Fruit fly (Drosophila melanogaster): ENCODE data around the gene CG6204.

The CG6204 gene

DNA sequence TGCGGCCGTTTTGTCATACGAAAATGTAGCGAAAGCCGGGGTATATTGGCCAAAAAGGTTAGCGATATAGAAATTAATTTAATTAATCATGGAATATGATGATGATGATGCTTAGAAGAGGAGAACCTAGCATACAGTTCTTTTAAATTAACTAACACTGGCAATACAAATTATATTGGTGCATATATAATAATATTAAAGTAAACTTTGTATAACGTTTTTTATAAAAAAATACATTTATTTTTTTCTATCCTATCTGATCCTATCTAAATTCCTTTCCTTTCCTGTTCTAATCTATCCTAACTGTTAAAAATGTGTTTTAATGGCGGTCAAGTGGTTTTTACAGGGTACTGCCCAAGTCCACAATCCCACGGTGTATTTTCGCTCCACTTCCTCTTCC is 12.3 kb downstream of the CG6204 start (continued):
- TF ChIP-seq CG3995 (GFP tag; optimal IDR thresholded peaks at IDR 0.05) = no peak
- TF ChIP-seq shn (GFP tag; optimal IDR thresholded peaks at IDR 0.05) = no peak
- TF ChIP-seq ERR (GFP tag; optimal IDR thresholded peaks at IDR 0.05) = no peak
- TF ChIP-seq CG10979 (tag; optimal IDR thresholded peaks at IDR 0.05) = no peak
- TF ChIP-seq CG32767 (GFP tag; IDR thresholded peaks at IDR 0.05) = no peak
- TF ChIP-seq H15 (GFP tag; IDR thresholded peaks at IDR 0.05) = 0 out of 3 replicates have a peak, but pooled peaks have one; percentile 26
- TF ChIP-seq CG10565 (GFP tag; optimal IDR thresholded peaks at IDR 0.05) = no peak
- TF ChIP-seq CG17186 (GFP tag; optimal IDR thresholded peaks at IDR 0.05) = no peak
- TF ChIP-seq toy (GFP tag; IDR thresholded peaks at IDR 0.05) = no peak
- TF ChIP-seq CG10366 (GFP tag; IDR thresholded peaks at IDR 0.05) = no peak; the same call in 1 of the 2 replicates
- TF ChIP-seq slou (GFP tag; optimal IDR thresholded peaks at IDR 0.05) = no peak
- TF ChIP-seq Mad (GFP tag; optimal IDR thresholded peaks at IDR 0.05) = no peak
- TF ChIP-seq Spps (tag; optimal IDR thresholded peaks at IDR 0.05) = no peak
- TF ChIP-seq Nf-YB (GFP tag; optimal IDR thresholded peaks at IDR 0.05) = no peak
- peak; percentile 35; the same call in 2 of the 3 replicates for TF ChIP-seq row (GFP tag; IDR thresholded peaks at IDR 0.05)
- no peak for TF ChIP-seq GATAe (GFP tag; conservative IDR thresholded peaks at IDR 0.05)
- TF ChIP-seq NK7.1 (GFP tag; optimal IDR thresholded peaks at IDR 0.05) = no peak
- no peak for TF ChIP-seq Taf1 (GFP tag; IDR thresholded peaks at IDR 0.05)
- TF ChIP-seq scrt (GFP tag; optimal IDR thresholded peaks at IDR 0.05) = no peak
- peak; percentile 23 for TF ChIP-seq CG17359 (tag; optimal IDR thresholded peaks at IDR 0.05)
- TF ChIP-seq fd64A (GFP tag; optimal IDR thresholded peaks at IDR 0.05) = no peak
- no peak for TF ChIP-seq abd-A (tag; optimal IDR thresholded peaks at IDR 0.05)
- TF ChIP-seq CG11696 (GFP tag; IDR thresholded peaks at IDR 0.05) = no peak
- no peak for TF ChIP-seq Opbp (GFP tag; IDR thresholded peaks at IDR 0.05; ENCODE audit: partially characterized antibody)
- no peak for TF ChIP-seq fd102C (GFP tag; optimal IDR thresholded peaks at IDR 0.05)
- TF ChIP-seq cwo (GFP tag; optimal IDR thresholded peaks at IDR 0.05) = no peak
- no peak for TF ChIP-seq Elba2 (GFP tag; optimal IDR thresholded peaks at IDR 0.05)
- no peak for TF ChIP-seq CG30431 (GFP tag; optimal IDR thresholded peaks at IDR 0.05)
- TF ChIP-seq CG10431 (GFP tag; optimal IDR thresholded peaks at IDR 0.05) = no peak
- no peak for TF ChIP-seq bcd (GFP tag; optimal IDR thresholded peaks at IDR 0.05)
- TF ChIP-seq fru (optimal IDR thresholded peaks at IDR 0.05) = no peak
- TF ChIP-seq zfh2 (GFP tag; optimal IDR thresholded peaks at IDR 0.05) = no peak
- no peak for TF ChIP-seq CG12071 (GFP tag; optimal IDR thresholded peaks at IDR 0.05)
- TF ChIP-seq Dad (GFP tag; optimal IDR thresholded peaks at IDR 0.05) = no peak
- no peak for TF ChIP-seq BtbVII (GFP tag; optimal IDR thresholded peaks at IDR 0.05)
- TF ChIP-seq Oli (tag; optimal IDR thresholded peaks at IDR 0.05) = peak; percentile 72
- no peak for TF ChIP-seq CG4282 (GFP tag; optimal IDR thresholded peaks at IDR 0.05)
- no peak for TF ChIP-seq CG14667 (GFP tag; IDR thresholded peaks at IDR 0.05)
- no peak for TF ChIP-seq Ets65A (GFP tag)
- no peak for TF ChIP-seq CG2116 (GFP tag; optimal IDR thresholded peaks at IDR 0.05)
- no peak for TF ChIP-seq seq (GFP tag; IDR thresholded peaks at IDR 0.05)
- peak; percentile 14 for TF ChIP-seq CG5180 (GFP tag; optimal IDR thresholded peaks at IDR 0.05)
- TF ChIP-seq fu2 (GFP tag; optimal IDR thresholded peaks at IDR 0.05) = no peak
- TF ChIP-seq ttk (GFP tag; IDR thresholded peaks at IDR 0.05) = no peak
- TF ChIP-seq corto (GFP tag; optimal IDR thresholded peaks at IDR 0.05) = no peak
- no peak for TF ChIP-seq CG15073 (GFP tag; optimal IDR thresholded peaks at IDR 0.05)
- TF ChIP-seq bbx (GFP tag; IDR thresholded peaks at IDR 0.05; ENCODE audit: partially characterized antibody) = no peak
- no peak for TF ChIP-seq Doc2 (GFP tag; IDR thresholded peaks at IDR 0.05)
- peak; percentile 65 for TF ChIP-seq Sox102F (GFP tag; optimal IDR thresholded peaks at IDR 0.05)
- TF ChIP-seq CkIIα-i1 (GFP tag; IDR thresholded peaks at IDR 0.05) = no peak
- TF ChIP-seq Blimp-1 (GFP tag; optimal IDR thresholded peaks at IDR 0.05) = no peak
- TF ChIP-seq Rfx (GFP tag; IDR thresholded peaks at IDR 0.05) = no peak
- no peak for TF ChIP-seq CG1603 (tag; optimal IDR thresholded peaks at IDR 0.05)
